Fruit fly (Drosophila melanogaster) whole organism, embryonic: Measurements from ENCODE around the gene Orct2.

Experiments used
- Abd-B ChIP-seq: fragments of 200-800 bp; sonication (Bioruptor generic); optimal IDR thresholded peaks from 2 replicates; lab custom pipeline; 2018; ENCODE audit warnings: missing biosample characterization, mild to moderate bottlenecking, missing genetic modification characterization, moderate library complexity
- Ada2b ChIP-seq: fragments of 200-800 bp; sonication (Bioruptor generic); IDR thresholded peaks from 2 replicates; pipeline ENCODE4 v1.3.6; 2022; ENCODE audit warnings: missing biosample characterization, missing genetic modification characterization
- Adf1 ChIP-seq: fragments of 200-800 bp; sonication (Bioruptor generic); IDR thresholded peaks from 2 replicates; pipeline ENCODE4 v1.3.6; 2022; ENCODE audit warnings: missing biosample characterization, missing genetic modification characterization
- CG10654 ChIP-seq: fragments of 200-800 bp; sonication (Bioruptor generic); optimal IDR thresholded peaks from 2 replicates; lab custom pipeline; 2016; ENCODE audit warnings: missing biosample characterization, missing genetic modification characterization
- CG11504 ChIP-seq: fragments of 200-800 bp; sonication (Bioruptor generic); optimal IDR thresholded peaks from 3 replicates; lab custom pipeline; 2019; ENCODE audit warnings: missing biosample characterization, mild to moderate bottlenecking, missing genetic modification characterization, moderate library complexity
- CG13296 ChIP-seq: fragments of 200-800 bp; sonication (Bioruptor generic); optimal IDR thresholded peaks from 3 replicates; lab custom pipeline; 2018; ENCODE audit warnings: missing biosample characterization, mild to moderate bottlenecking, missing genetic modification characterization
- CG13624 ChIP-seq: fragments of 200-800 bp; sonication (Bioruptor generic); optimal IDR thresholded peaks from 2 replicates; lab custom pipeline; 2016; ENCODE audit warnings: missing biosample characterization, missing genetic modification characterization
- CG15514 ChIP-seq: fragments of 200-800 bp; sonication (Bioruptor generic); optimal IDR thresholded peaks from 3 replicates; lab custom pipeline; 2017; ENCODE audit warnings: missing biosample characterization, missing genetic modification characterization, mild to moderate bottlenecking, moderate library complexity, missing genetic modification reagents
- CG16779 ChIP-seq: fragments of 200-800 bp; sonication (Bioruptor generic); IDR thresholded peaks from 2 replicates; pipeline ENCODE4 v1.3.6; 2022; ENCODE audit warnings: missing biosample characterization, missing genetic modification characterization
- CG18262 ChIP-seq: fragments of 200-800 bp; optimal IDR thresholded peaks from 3 replicates; lab custom pipeline; 2019; ENCODE audit warnings: missing biosample characterization, mild to moderate bottlenecking, missing genetic modification characterization, moderate library complexity
- CG2712 ChIP-seq: fragments of 200-800 bp; optimal IDR thresholded peaks from 3 replicates; lab custom pipeline; 2019; ENCODE audit warnings: missing biosample characterization, mild to moderate bottlenecking, missing genetic modification characterization, moderate library complexity
- CG3065 ChIP-seq: fragments of 200-800 bp; sonication (Bioruptor generic); optimal IDR thresholded peaks from 2 replicates; lab custom pipeline; 2016; ENCODE audit warnings: missing biosample characterization, missing genetic modification characterization
- CG31441 ChIP-seq: fragments of 200-800 bp; sonication (Bioruptor generic); IDR thresholded peaks from 2 replicates; pipeline ENCODE4 v1.3.6; 2022; ENCODE audit warnings: missing biosample characterization, missing genetic modification characterization
- CG32772 ChIP-seq: fragments of 200-800 bp; sonication (Bioruptor generic); IDR thresholded peaks from 2 replicates; pipeline ENCODE4 v1.3.6; 2022; ENCODE audit warnings: missing biosample characterization, missing genetic modification characterization
- CG4360 ChIP-seq: fragments of 200-800 bp; sonication (Bioruptor generic); IDR thresholded peaks from 2 replicates; pipeline ENCODE4 v1.3.6; 2022; ENCODE audit warnings: missing biosample characterization, missing genetic modification characterization
- CG5953 ChIP-seq: fragments of 200-800 bp; sonication (Bioruptor generic); IDR thresholded peaks from 2 replicates; pipeline ENCODE4 v1.3.6; 2022; ENCODE audit warnings: missing biosample characterization, missing genetic modification characterization
- CG6765 ChIP-seq: fragments of 200-800 bp; sonication (Bioruptor generic); optimal IDR thresholded peaks from 3 replicates; lab custom pipeline; 2017; ENCODE audit warnings: missing biosample characterization, mild to moderate bottlenecking, missing genetic modification characterization
- CG7271 ChIP-seq: fragments of 200-800 bp; sonication (Bioruptor generic); optimal IDR thresholded peaks from 2 replicates; lab custom pipeline; 2018; ENCODE audit warnings: missing biosample characterization, mild to moderate bottlenecking, missing genetic modification characterization, moderate library complexity
- CG7556 ChIP-seq: fragments of 200-800 bp; sonication (Bioruptor generic); optimal IDR thresholded peaks from 2 replicates; lab custom pipeline; 2017; ENCODE audit warnings: missing biosample characterization, mild to moderate bottlenecking, missing genetic modification characterization
- CG7963 ChIP-seq: fragments of 200-800 bp; sonication (Bioruptor generic); IDR thresholded peaks from 3 replicates; pipeline ENCODE4 v1.3.6; 2022; ENCODE audit warnings: missing biosample characterization, missing genetic modification characterization; ENCODE audit not compliant: partially characterized antibody
- CG8478 ChIP-seq: fragments of >200 bp; optimal IDR thresholded peaks from 2 replicates; lab custom pipeline; 2018
- CG8924 ChIP-seq: fragments of 200-800 bp; optimal IDR thresholded peaks from 3 replicates; lab custom pipeline; 2019; ENCODE audit warnings: missing biosample characterization, mild to moderate bottlenecking, missing genetic modification characterization, moderate library complexity
- Dfd ChIP-seq, 2 experiments: fragments of >200 bp; optimal IDR thresholded peaks; 2 replicates each; lab custom pipeline; 2017; ENCODE audit warnings: missing biosample characterization in 2 of 2, missing genetic modification characterization in 2 of 2
- H2.0 ChIP-seq: fragments of 200-800 bp; sonication (Bioruptor generic); IDR thresholded peaks from 2 replicates; pipeline ENCODE4 v1.3.6; 2022; ENCODE audit warnings: missing biosample characterization, missing genetic modification characterization
- HLH54F ChIP-seq: fragments of 200-800 bp; sonication (Bioruptor generic); optimal IDR thresholded peaks from 3 replicates; lab custom pipeline; 2016; ENCODE audit warnings: missing biosample characterization, missing genetic modification characterization
- HLHmδ ChIP-seq: fragments of 200-800 bp; sonication (Bioruptor generic); optimal IDR thresholded peaks from 2 replicates; lab custom pipeline; 2018; ENCODE audit warnings: missing biosample characterization, mild to moderate bottlenecking, missing genetic modification characterization, moderate library complexity
- HmgD ChIP-seq: fragments of 200-800 bp; sonication (Bioruptor generic); optimal IDR thresholded peaks from 3 replicates; lab custom pipeline; 2016; ENCODE audit warnings: missing biosample characterization, missing genetic modification characterization
- NFAT ChIP-seq: fragments of 200-800 bp; sonication (Bioruptor generic); IDR thresholded peaks from 2 replicates; pipeline ENCODE4 v1.3.6; 2022; ENCODE audit warnings: missing biosample characterization, missing genetic modification characterization
- Oli ChIP-seq: fragments of 200-800 bp; sonication (Bioruptor generic); optimal IDR thresholded peaks from 2 replicates; lab custom pipeline; 2018; ENCODE audit warnings: missing biosample characterization, mild to moderate bottlenecking, missing genetic modification characterization, moderate library complexity
- Opbp ChIP-seq: fragments of 200-800 bp; sonication (Bioruptor generic); IDR thresholded peaks from 3 replicates; pipeline ENCODE4 v1.3.6; 2022; ENCODE audit warnings: missing biosample characterization, missing genetic modification characterization; ENCODE audit not compliant: partially characterized antibody
- Pdp1 ChIP-seq, 2 experiments: fragments of 200-800 bp; sonication (Bioruptor generic); optimal IDR thresholded peaks; 3 replicates each; lab custom pipeline; 2016; ENCODE audit warnings: missing biosample characterization in 2 of 2, missing genetic modification characterization in 2 of 2, mild to moderate bottlenecking in 1 of 2, moderate library complexity in 1 of 2
- TFAM ChIP-seq: fragments of 200-800 bp; sonication (Bioruptor generic); optimal IDR thresholded peaks from 2 replicates; lab custom pipeline; 2017; ENCODE audit warnings: missing biosample characterization, missing genetic modification characterization, inconsistent platforms
- Usf ChIP-seq: fragments of 200-800 bp; sonication (Bioruptor generic); optimal IDR thresholded peaks from 2 replicates; lab custom pipeline; 2017; ENCODE audit warnings: missing genotype, missing biosample characterization, missing genetic modification characterization
- ab ChIP-seq: fragments of 200-800 bp; sonication (Bioruptor generic); optimal IDR thresholded peaks from 2 replicates; lab custom pipeline; 2016; ENCODE audit warnings: missing biosample characterization, missing genetic modification characterization
- az2 ChIP-seq: fragments of 200-800 bp; sonication (Bioruptor generic); optimal IDR thresholded peaks from 3 replicates; lab custom pipeline; 2016; ENCODE audit warnings: missing biosample characterization, missing genetic modification characterization
- br ChIP-seq: fragments of >200 bp; optimal IDR thresholded peaks from 2 replicates; lab custom pipeline; 2017
- cg ChIP-seq: fragments of 200-800 bp; sonication (Bioruptor generic); optimal IDR thresholded peaks from 3 replicates; lab custom pipeline; 2019; ENCODE audit warnings: missing biosample characterization, mild to moderate bottlenecking, missing genetic modification characterization, moderate library complexity
- crp ChIP-seq, 2 experiments: fragments of 200-800 bp; sonication (Bioruptor generic); optimal IDR thresholded peaks; 2 replicates in 1 of 2; 3 replicates in 1 of 2; lab custom pipeline; 2017; ENCODE audit warnings: missing biosample characterization in 2 of 2, missing genetic modification characterization in 2 of 2, mild to moderate bottlenecking in 1 of 2, moderate library complexity in 1 of 2
- dan ChIP-seq: fragments of 200-800 bp; sonication (Bioruptor generic); IDR thresholded peaks from 2 replicates; pipeline ENCODE4 v1.3.6; 2022; ENCODE audit warnings: missing biosample characterization, missing genetic modification characterization
- dati ChIP-seq: fragments of 200-800 bp; sonication (Bioruptor generic); IDR thresholded peaks from 2 replicates; pipeline ENCODE4 v1.3.6; 2022; ENCODE audit warnings: missing biosample characterization, missing genetic modification characterization
- dmrt99B ChIP-seq: fragments of 200-800 bp; sonication (Bioruptor generic); optimal IDR thresholded peaks from 2 replicates; lab custom pipeline; 2018; ENCODE audit warnings: missing biosample characterization, mild to moderate bottlenecking, missing genetic modification characterization, moderate library complexity
- kah ChIP-seq: fragments of 200-800 bp; sonication (Bioruptor generic); optimal IDR thresholded peaks from 2 replicates; lab custom pipeline; 2018; ENCODE audit warnings: missing biosample characterization, mild to moderate bottlenecking, missing genetic modification characterization
- knrl ChIP-seq: fragments of 200-800 bp; sonication (Bioruptor generic); IDR thresholded peaks from 3 replicates; pipeline ENCODE4 v1.3.6; 2022; ENCODE audit warnings: missing biosample characterization, missing genetic modification characterization; ENCODE audit not compliant: partially characterized antibody
- luna ChIP-seq: fragments of 200-800 bp; sonication (Bioruptor generic); optimal IDR thresholded peaks from 2 replicates; lab custom pipeline; 2016; ENCODE audit warnings: missing biosample characterization, missing genetic modification characterization
- nau ChIP-seq: fragments of 200-800 bp; sonication (Bioruptor generic); optimal IDR thresholded peaks from 3 replicates; lab custom pipeline; 2017; ENCODE audit warnings: missing biosample characterization, mild to moderate bottlenecking, missing genetic modification characterization, missing genetic modification reagents
- ro ChIP-seq: fragments of 200-800 bp; sonication (Bioruptor generic); IDR thresholded peaks from 2 replicates; pipeline ENCODE4 v1.3.6; 2022; ENCODE audit warnings: missing biosample characterization, missing genetic modification characterization
- scrt ChIP-seq: fragments of 200-800 bp; sonication (Bioruptor generic); optimal IDR thresholded peaks from 2 replicates; lab custom pipeline; 2018; ENCODE audit warnings: missing biosample characterization, mild to moderate bottlenecking, missing genetic modification characterization, moderate library complexity
- sens-2 ChIP-seq: fragments of 200-800 bp; sonication (Bioruptor generic); IDR thresholded peaks from 2 replicates; pipeline ENCODE4 v1.3.6; 2022; ENCODE audit warnings: missing biosample characterization, missing genetic modification characterization
- sna ChIP-seq: fragments of 200-800 bp; sonication (Bioruptor generic); IDR thresholded peaks from 2 replicates; pipeline ENCODE4 v1.3.6; 2022; ENCODE audit warnings: missing biosample characterization, missing genetic modification characterization; ENCODE audit not compliant: partially characterized antibody
- stc ChIP-seq: fragments of 200-800 bp; sonication (Bioruptor generic); IDR thresholded peaks from 2 replicates; pipeline ENCODE4 v1.3.6; 2022; ENCODE audit warnings: missing biosample characterization, missing genetic modification characterization
- sug ChIP-seq: fragments of 200-800 bp; optimal IDR thresholded peaks from 2 replicates; lab custom pipeline; 2019; ENCODE audit warnings: missing biosample characterization, mild to moderate bottlenecking, missing genetic modification characterization, moderate library complexity
- trem ChIP-seq: fragments of 200-800 bp; optimal IDR thresholded peaks from 3 replicates; lab custom pipeline; 2019; ENCODE audit warnings: missing biosample characterization, mild to moderate bottlenecking, missing genetic modification characterization, moderate library complexity
- tx ChIP-seq: fragments of 200-800 bp; sonication (Bioruptor generic); optimal IDR thresholded peaks from 2 replicates; lab custom pipeline; 2016; ENCODE audit warnings: missing biosample characterization, missing genetic modification characterization
- vfl ChIP-seq: fragments of 200-800 bp; sonication (Bioruptor generic); optimal IDR thresholded peaks from 2 replicates; lab custom pipeline; 2016; ENCODE audit warnings: missing biosample characterization, missing genetic modification characterization

The Orct2 gene

DNA sequence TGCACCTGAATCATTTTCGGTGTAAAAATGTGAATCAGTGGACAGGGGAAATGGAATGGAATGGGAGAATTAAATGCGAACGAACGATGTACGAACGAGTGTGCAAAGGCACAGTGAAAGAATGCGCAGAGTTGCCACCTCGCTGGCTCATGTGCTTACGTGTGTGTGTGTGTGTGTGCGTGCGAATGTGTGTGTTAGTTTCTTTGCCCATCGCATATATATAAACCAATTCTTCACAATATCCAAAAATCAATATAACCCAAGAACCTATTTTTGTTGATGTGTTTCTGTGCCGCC, 41.7 kb upstream of the Orct2 start (continued):
- TF ChIP-seq luna (GFP tag; lab: Kevin White, UChicago) (no peak), HmgD (GFP tag; lab: Kevin White, UChicago) (no peak), H2.0 (GFP tag; lab: Robert Waterston, UW) (no peak), dati (no peak), kah (GFP tag; lab: Kevin White, UChicago) (no peak), CG8924 (tag; lab: Kevin White, UChicago) (no peak), CG7963 (no peak), stc (0 out of 2 replicates have a peak, but pooled peaks have one; percentile 38), Oli (no peak), knrl (GFP tag; lab: Robert Waterston, UW) (no peak), TFAM (GFP tag; lab: Kevin White, UChicago) (no peak), scrt (no peak), CG11504 (tag; lab: Kevin White, UChicago) (no peak), CG16779 (GFP tag; lab: Robert Waterston, UW) (no peak), crp (GFP tag; optimal IDR thresholded peaks at IDR 0.05; lab: Kevin White, UChicago) (peak in 1 of 2 experiments; percentile 6), CG13624 (GFP tag; lab: Kevin White, UChicago) (peak; percentile 21), CG8478 (no peak), tx (GFP tag; lab: Kevin White, UChicago) (no peak), Usf (GFP tag; lab: Kevin White, UChicago) (no peak), CG7271 (no peak), CG7556 (GFP tag; lab: Kevin White, UChicago) (no peak), NFAT (GFP tag; lab: Robert Waterston, UW) (no peak), HLH54F (GFP tag; lab: Kevin White, UChicago) (no peak), CG31441 (GFP tag; lab: Robert Waterston, UW) (no peak), HLHmδ (GFP tag; lab: Kevin White, UChicago) (peak; percentile 58), cg (GFP tag; lab: Kevin White, UChicago) (peak; percentile 93), Adf1 (GFP tag; lab: Robert Waterston, UW) (no peak), CG32772 (no peak), Dfd (GFP tag; optimal IDR thresholded peaks at IDR 0.05; lab: Kevin White, UChicago) (no peak), br (lab: Kevin White, UChicago) (no peak), Opbp (peak; percentile 57; the same call in 2 of the 3 replicates), Pdp1 (GFP tag; optimal IDR thresholded peaks at IDR 0.05; lab: Kevin White, UChicago) (peak in 1 of 2 experiments; percentile 5), CG15514 (GFP tag; lab: Kevin White, UChicago) (peak; percentile 30), sug (tag; lab: Kevin White, UChicago) (no peak), sens-2 (GFP tag; lab: Robert Waterston, UW) (no peak), CG10654 (GFP tag; lab: Kevin White, UChicago) (no peak), Ada2b (GFP tag; lab: Robert Waterston, UW) (0 out of 2 replicates have a peak, but pooled peaks have one; percentile 6), CG13296 (GFP tag; lab: Kevin White, UChicago) (no peak), dan (GFP tag; lab: Robert Waterston, UW) (no peak), CG3065 (GFP tag; lab: Kevin White, UChicago) (no peak)

DNA sequence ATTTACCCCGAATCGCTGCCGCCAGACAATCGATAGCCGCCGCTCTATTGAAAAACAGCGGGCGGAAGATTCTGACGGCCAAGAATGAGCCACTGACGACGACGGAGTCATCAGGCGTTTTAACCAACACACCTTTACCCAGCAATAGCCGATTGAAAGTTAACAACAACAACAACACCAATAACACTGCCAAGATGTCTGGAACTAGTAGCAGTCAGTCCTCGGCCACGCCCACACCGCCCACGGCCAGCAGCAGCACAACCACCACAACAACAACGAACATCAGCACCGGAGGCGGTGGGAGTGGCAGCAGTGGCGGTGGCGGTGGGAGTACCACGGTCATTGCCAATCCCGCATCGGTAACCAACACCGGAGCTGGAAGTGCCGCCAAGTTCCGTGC, 40.9 kb upstream of the Orct2 start:
- peak in 1 of 2 experiments; percentile 57 for TF ChIP-seq Dfd (GFP tag; optimal IDR thresholded peaks at IDR 0.05; lab: Kevin White, UChicago)
- no peak for TF ChIP-seq CG2712 (tag; lab: Kevin White, UChicago)
- no peak for TF ChIP-seq dmrt99B (tag; lab: Kevin White, UChicago)
- peak; percentile 49 for TF ChIP-seq CG4360
- TF ChIP-seq vfl (GFP tag; lab: Kevin White, UChicago), result no peak
- no peak for TF ChIP-seq CG18262 (tag; lab: Kevin White, UChicago)
- no peak for TF ChIP-seq nau
- TF ChIP-seq ab (GFP tag; lab: Kevin White, UChicago), result no peak
- no peak for TF ChIP-seq trem
- no peak for TF ChIP-seq Abd-B (GFP tag; lab: Kevin White, UChicago)
- TF ChIP-seq CG6765 (GFP tag; lab: Kevin White, UChicago), result no peak
- no peak for TF ChIP-seq ro (GFP tag; lab: Robert Waterston, UW)
- TF ChIP-seq sna (GFP tag; lab: Robert Waterston, UW), result no peak
- TF ChIP-seq az2 (GFP tag; lab: Kevin White, UChicago), result no peak
- no peak for TF ChIP-seq CG5953 (GFP tag; lab: Robert Waterston, UW)
